Fruit fly (Drosophila melanogaster) whole organism, embryonic: ENCODE measurements around the gene mfas.

ENCODE experiments used
- Atf-2 ChIP-seq: fragments of 200-800 bp; sonication (Bioruptor generic); optimal IDR thresholded peaks from 2 replicates; lab custom pipeline; 2016; ENCODE audit warnings: missing biosample characterization, missing genetic modification characterization
- Bteb2 ChIP-seq: fragments of 200-800 bp; sonication (Bioruptor generic); optimal IDR thresholded peaks from 2 replicates; lab custom pipeline; 2016; ENCODE audit warnings: missing biosample characterization, missing genetic modification characterization
- CG12659 ChIP-seq: fragments of 200-800 bp; sonication (Bioruptor generic); optimal IDR thresholded peaks from 3 replicates; lab custom pipeline; 2017; ENCODE audit warnings: mild to moderate bottlenecking, missing biosample characterization, missing genetic modification reagents, missing genetic modification characterization
- CG15601 ChIP-seq: fragments of 200-800 bp; sonication (Bioruptor generic); optimal IDR thresholded peaks from 3 replicates; lab custom pipeline; 2019; ENCODE audit warnings: missing biosample characterization, mild to moderate bottlenecking, missing genetic modification characterization, moderate library complexity
- CG18262 ChIP-seq: fragments of 200-800 bp; optimal IDR thresholded peaks from 3 replicates; lab custom pipeline; 2019; ENCODE audit warnings: missing biosample characterization, mild to moderate bottlenecking, missing genetic modification characterization, moderate library complexity
- CG1832 ChIP-seq: fragments of 200-800 bp; sonication (Bioruptor generic); optimal IDR thresholded peaks from 2 replicates; lab custom pipeline; 2017; ENCODE audit warnings: missing biosample characterization, mild to moderate bottlenecking, missing genetic modification characterization, inconsistent platforms
- CG18476 ChIP-seq: fragments of 200-800 bp; sonication (Bioruptor generic); optimal IDR thresholded peaks from 2 replicates; lab custom pipeline; 2016; ENCODE audit warnings: missing biosample characterization, mild to moderate bottlenecking, missing genetic modification characterization
- CG2875 ChIP-seq: fragments of 200-800 bp; sonication (Bioruptor generic); optimal IDR thresholded peaks from 2 replicates; lab custom pipeline; 2017; ENCODE audit warnings: missing biosample characterization, mild to moderate bottlenecking, missing genetic modification characterization, missing genetic modification reagents
- CG4820 ChIP-seq: fragments of 200-800 bp; sonication (Bioruptor generic); optimal IDR thresholded peaks from 3 replicates; lab custom pipeline; 2016; ENCODE audit warnings: missing biosample characterization, missing genetic modification characterization
- CG6813 ChIP-seq: fragments of 200-800 bp; sonication (Bioruptor generic); optimal IDR thresholded peaks from 2 replicates; lab custom pipeline; 2017; ENCODE audit warnings: missing biosample characterization, missing genetic modification characterization, mild to moderate bottlenecking, moderate library complexity, missing genetic modification reagents
- CG7372 ChIP-seq: fragments of 200-800 bp; sonication (Bioruptor generic); IDR thresholded peaks from 2 replicates; pipeline ENCODE4 v1.3.6; 2022; ENCODE audit warnings: missing biosample characterization, missing genetic modification characterization
- CG7963 ChIP-seq: fragments of 200-800 bp; sonication (Bioruptor generic); IDR thresholded peaks from 3 replicates; pipeline ENCODE4 v1.3.6; 2022; ENCODE audit warnings: missing biosample characterization, missing genetic modification characterization; ENCODE audit not compliant: partially characterized antibody
- CG9817 ChIP-seq: fragments of 200-800 bp; sonication (Bioruptor generic); optimal IDR thresholded peaks from 2 replicates; lab custom pipeline; 2018; ENCODE audit warnings: missing biosample characterization, mild to moderate bottlenecking, missing genetic modification characterization, moderate library complexity
- Dip3 ChIP-seq: fragments of 200-800 bp; sonication (Bioruptor generic); optimal IDR thresholded peaks from 3 replicates; lab custom pipeline; 2016; ENCODE audit warnings: missing biosample characterization, missing genetic modification characterization
- Dp ChIP-seq: fragments of 200-800 bp; sonication (Bioruptor generic); optimal IDR thresholded peaks from 2 replicates; lab custom pipeline; 2018; ENCODE audit warnings: missing biosample characterization, mild to moderate bottlenecking, missing genetic modification characterization, moderate library complexity
- Eip74EF ChIP-seq, 2 experiments: fragments of 200-800 bp in 1 of 2; fragments of >200 bp in 1 of 2; sonication (Bioruptor generic) in 1 of 2; optimal IDR thresholded peaks; 2 replicates each; lab custom pipeline; 2017 to 2019; ENCODE audit warnings: missing biosample characterization in 2 of 2, missing genetic modification characterization in 2 of 2, mild to moderate bottlenecking in 1 of 2, moderate library complexity in 1 of 2
- GATAe ChIP-seq: fragments of 200-800 bp; sonication (Bioruptor generic); conservative IDR thresholded peaks from 2 replicates; pipeline ENCODE4 v1.3.6; 2022; ENCODE audit warnings: missing biosample characterization, missing genetic modification characterization
- Gug ChIP-seq: fragments of 200-800 bp; sonication (Bioruptor generic); IDR thresholded peaks from 4 replicates; pipeline ENCODE4 v1.3.6; 2022; ENCODE audit warnings: missing biosample characterization, missing genetic modification characterization
- Hey ChIP-seq: fragments of 200-800 bp; sonication (Bioruptor generic); optimal IDR thresholded peaks from 3 replicates; lab custom pipeline; 2018; ENCODE audit warnings: missing biosample characterization, mild to moderate bottlenecking, missing genetic modification characterization
- Hr51 ChIP-seq, 2 experiments: fragments of 200-800 bp; sonication (Bioruptor generic); optimal IDR thresholded peaks; 2 replicates in 1 of 2; 3 replicates in 1 of 2; lab custom pipeline; 2016 to 2018; ENCODE audit warnings: missing biosample characterization in 2 of 2, missing genetic modification characterization in 2 of 2, mild to moderate bottlenecking in 1 of 2, moderate library complexity in 1 of 2
- Mes4 ChIP-seq: fragments of 200-800 bp; sonication (Bioruptor generic); optimal IDR thresholded peaks from 2 replicates; lab custom pipeline; 2016; ENCODE audit warnings: missing biosample characterization, missing genetic modification characterization
- NC2β ChIP-seq: fragments of 200-800 bp; sonication (Bioruptor generic); optimal IDR thresholded peaks from 2 replicates; lab custom pipeline; 2016; ENCODE audit warnings: missing biosample characterization, missing genetic modification characterization
- Side ChIP-seq: fragments of 200-800 bp; sonication (Bioruptor generic); optimal IDR thresholded peaks from 2 replicates; lab custom pipeline; 2016; ENCODE audit warnings: missing biosample characterization, missing genetic modification characterization
- Sox102F ChIP-seq: fragments of 200-800 bp; sonication (Bioruptor generic); optimal IDR thresholded peaks from 2 replicates; lab custom pipeline; 2018; ENCODE audit warnings: missing biosample characterization, mild to moderate bottlenecking, missing genetic modification characterization, moderate library complexity
- Xrp1 ChIP-seq: fragments of 200-800 bp; sonication (Bioruptor generic); IDR thresholded peaks from 2 replicates; pipeline ENCODE4 v1.3.6; 2022; ENCODE audit warnings: missing biosample characterization, missing genetic modification characterization
- abd-A ChIP-seq: fragments of 200-800 bp; sonication (Bioruptor generic); optimal IDR thresholded peaks from 3 replicates; lab custom pipeline; 2019; ENCODE audit warnings: missing biosample characterization, mild to moderate bottlenecking, missing genetic modification characterization, moderate library complexity
- ash1 ChIP-seq: fragments of 200-800 bp; sonication (Bioruptor generic); optimal IDR thresholded peaks from 2 replicates; lab custom pipeline; 2018; ENCODE audit warnings: missing biosample characterization, mild to moderate bottlenecking, missing genetic modification characterization
- caup ChIP-seq: fragments of 200-800 bp; sonication (Bioruptor generic); optimal IDR thresholded peaks from 3 replicates; lab custom pipeline; 2017; ENCODE audit warnings: missing biosample characterization, mild to moderate bottlenecking, missing genetic modification characterization, moderate library complexity; ENCODE audit not compliant: severe bottlenecking
- chm ChIP-seq: fragments of 200-800 bp; sonication (Bioruptor generic); IDR thresholded peaks from 2 replicates; pipeline ENCODE4 v1.3.6; 2022; ENCODE audit warnings: missing biosample characterization, missing genetic modification characterization
- ci ChIP-seq: fragments of 200-800 bp; sonication (Bioruptor generic); IDR thresholded peaks from 3 replicates; pipeline ENCODE4 v1.3.6; 2022; ENCODE audit warnings: missing biosample characterization, missing genetic modification characterization
- crc ChIP-seq: fragments of 200-800 bp; sonication (Bioruptor generic); optimal IDR thresholded peaks from 2 replicates; lab custom pipeline; 2016; ENCODE audit warnings: missing biosample characterization, missing genetic modification characterization
- croc ChIP-seq: fragments of 200-800 bp; sonication (Bioruptor generic); conservative IDR thresholded peaks from 3 replicates; pipeline ENCODE4 v1.3.6; 2022; ENCODE audit warnings: missing biosample characterization, missing genetic modification characterization
- crol ChIP-seq: fragments of 200-800 bp; sonication (Bioruptor generic); IDR thresholded peaks from 2 replicates; pipeline ENCODE4 v1.3.6; 2022; ENCODE audit warnings: missing biosample characterization, missing genetic modification characterization
- dmrt99B ChIP-seq: fragments of 200-800 bp; sonication (Bioruptor generic); optimal IDR thresholded peaks from 2 replicates; lab custom pipeline; 2018; ENCODE audit warnings: missing biosample characterization, mild to moderate bottlenecking, missing genetic modification characterization, moderate library complexity
- ems ChIP-seq: fragments of 200-800 bp; sonication (Bioruptor generic); optimal IDR thresholded peaks from 3 replicates; lab custom pipeline; 2016; ENCODE audit warnings: missing biosample characterization, missing genetic modification characterization
- gcm ChIP-seq: fragments of 200-800 bp; sonication (Bioruptor generic); optimal IDR thresholded peaks from 2 replicates; lab custom pipeline; 2019; ENCODE audit warnings: missing biosample characterization, mild to moderate bottlenecking, missing genetic modification characterization, moderate library complexity
- gt ChIP-seq: fragments of 200-800 bp; sonication (Bioruptor generic); IDR thresholded peaks from 2 replicates; pipeline ENCODE4 v1.3.6; 2022; ENCODE audit warnings: missing biosample characterization, missing genetic modification characterization
- jing ChIP-seq: fragments of 200-800 bp; sonication (Bioruptor generic); optimal IDR thresholded peaks from 2 replicates; lab custom pipeline; 2018; ENCODE audit warnings: missing biosample characterization, mild to moderate bottlenecking, missing genetic modification characterization
- kay ChIP-seq: fragments of 200-800 bp; sonication (Bioruptor generic); optimal IDR thresholded peaks from 2 replicates; lab custom pipeline; 2016; ENCODE audit warnings: missing biosample characterization, missing genetic modification characterization
- maf-S ChIP-seq: fragments of 200-800 bp; sonication (Bioruptor generic); optimal IDR thresholded peaks from 2 replicates; lab custom pipeline; 2016; ENCODE audit warnings: missing biosample characterization, missing genetic modification characterization
- nau ChIP-seq: fragments of 200-800 bp; sonication (Bioruptor generic); optimal IDR thresholded peaks from 3 replicates; lab custom pipeline; 2017; ENCODE audit warnings: missing biosample characterization, mild to moderate bottlenecking, missing genetic modification characterization, missing genetic modification reagents
- pfk ChIP-seq: fragments of 200-800 bp; sonication (Bioruptor generic); optimal IDR thresholded peaks from 2 replicates; lab custom pipeline; 2018; ENCODE audit warnings: missing biosample characterization, mild to moderate bottlenecking, missing genetic modification characterization, moderate library complexity
- ranshi ChIP-seq: fragments of 200-800 bp; sonication (Bioruptor generic); IDR thresholded peaks from 2 replicates; pipeline ENCODE4 v1.3.6; 2022; ENCODE audit warnings: missing biosample characterization, missing genetic modification characterization
- rib ChIP-seq: fragments of 200-800 bp; sonication (Bioruptor generic); IDR thresholded peaks from 2 replicates; pipeline ENCODE4 v1.3.6; 2022; ENCODE audit warnings: missing biosample characterization, missing genetic modification characterization
- row ChIP-seq: fragments of 200-800 bp; sonication (Bioruptor generic); IDR thresholded peaks from 3 replicates; pipeline ENCODE4 v1.3.6; 2022; ENCODE audit warnings: missing biosample characterization, missing genetic modification characterization
- seq ChIP-seq: fragments of 200-800 bp; sonication (Bioruptor generic); IDR thresholded peaks from 2 replicates; pipeline ENCODE4 v1.3.6; 2022; ENCODE audit warnings: missing biosample characterization, missing genetic modification characterization
- shn ChIP-seq: fragments of 200-800 bp; sonication (Bioruptor generic); optimal IDR thresholded peaks from 3 replicates; lab custom pipeline; 2016; ENCODE audit warnings: missing biosample characterization, missing genetic modification characterization
- slbo ChIP-seq: fragments of 200-800 bp; sonication (Bioruptor generic); IDR thresholded peaks from 2 replicates; pipeline ENCODE4 v1.3.6; 2022; ENCODE audit warnings: missing biosample characterization, missing genetic modification characterization
- trem ChIP-seq: fragments of 200-800 bp; optimal IDR thresholded peaks from 3 replicates; lab custom pipeline; 2019; ENCODE audit warnings: missing biosample characterization, mild to moderate bottlenecking, missing genetic modification characterization, moderate library complexity
- unc-4 ChIP-seq: fragments of 200-800 bp; sonication (Bioruptor generic); IDR thresholded peaks from 2 replicates; pipeline ENCODE4 v1.3.6; 2022; ENCODE audit warnings: missing biosample characterization, missing genetic modification characterization; ENCODE audit not compliant: partially characterized antibody
- zfh2 ChIP-seq: fragments of 200-800 bp; sonication (Bioruptor generic); optimal IDR thresholded peaks from 2 replicates; lab custom pipeline; 2016; ENCODE audit warnings: missing biosample characterization, missing genetic modification characterization

The mfas gene

dm6 chr3R:11974631-11975030 is 18.5 kb downstream of the mfas start, which contains the start of gene Tango9 (continued):
- TF ChIP-seq ranshi (GFP tag; lab: Robert Waterston, UW), result no peak
- no peak for TF ChIP-seq CG15601
- TF ChIP-seq CG18262 (tag; lab: Kevin White, UChicago), result no peak
- no peak for TF ChIP-seq crc (GFP tag; lab: Kevin White, UChicago)
- no peak for TF ChIP-seq CG1832 (GFP tag; lab: Kevin White, UChicago)
- TF ChIP-seq CG6813 (GFP tag; lab: Kevin White, UChicago), result no peak
- TF ChIP-seq GATAe (GFP tag; lab: Robert Waterston, UW), result no peak
- TF ChIP-seq CG9817 (tag; lab: Kevin White, UChicago), result no peak
- TF ChIP-seq trem (tag; lab: Kevin White, UChicago), result peak; percentile 63
- no peak for TF ChIP-seq Sox102F (GFP tag; lab: Kevin White, UChicago)
- TF ChIP-seq gcm, result no peak
- peak; percentile 31 for TF ChIP-seq CG12659 (GFP tag; lab: Kevin White, UChicago)
- TF ChIP-seq ash1 (GFP tag; lab: Kevin White, UChicago), result no peak
- no peak for TF ChIP-seq jing (GFP tag; lab: Kevin White, UChicago)
- peak; percentile 90 for TF ChIP-seq Dp
- no peak for TF ChIP-seq CG4820
- no peak for TF ChIP-seq ems (GFP tag; lab: Kevin White, UChicago)
- TF ChIP-seq row, result no peak; the same call in 2 of the 3 replicates
- no peak for TF ChIP-seq abd-A (tag; lab: Kevin White, UChicago)
- TF ChIP-seq Bteb2, result no peak
- TF ChIP-seq shn (GFP tag; lab: Kevin White, UChicago), result no peak
- no peak for TF ChIP-seq chm
- TF ChIP-seq crol, result no peak
- no peak for TF ChIP-seq nau
- TF ChIP-seq Atf-2 (GFP tag; lab: Kevin White, UChicago), result no peak
- TF ChIP-seq CG7372 (GFP tag; lab: Robert Waterston, UW), result 0 out of 2 replicates have a peak, but pooled peaks have one; percentile 18
- no peak for TF ChIP-seq CG2875 (GFP tag; lab: Kevin White, UChicago)
- TF ChIP-seq CG7963 (GFP tag; lab: Robert Waterston, UW), result no peak
- TF ChIP-seq Mes4, result no peak
- no peak for TF ChIP-seq zfh2 (GFP tag; lab: Kevin White, UChicago)
- no peak for TF ChIP-seq Hr51 (GFP tag; optimal IDR thresholded peaks at IDR 0.05; lab: Kevin White, UChicago)
- no peak for TF ChIP-seq Side (GFP tag; lab: Kevin White, UChicago)
- TF ChIP-seq dmrt99B (tag; lab: Kevin White, UChicago), result no peak
- peak; percentile 45; the same call in 1 of the 2 replicates for TF ChIP-seq rib (GFP tag; lab: Robert Waterston, UW)
- no peak for TF ChIP-seq Gug
- no peak for TF ChIP-seq maf-S (GFP tag; lab: Kevin White, UChicago)
- TF ChIP-seq croc (GFP tag; lab: Robert Waterston, UW), result no peak
- no peak for TF ChIP-seq kay (GFP tag; lab: Kevin White, UChicago)
- TF ChIP-seq Hey, result no peak
- TF ChIP-seq gt (GFP tag; lab: Robert Waterston, UW), result no peak
- no peak for TF ChIP-seq caup (GFP tag; lab: Kevin White, UChicago)
- TF ChIP-seq unc-4 (GFP tag; lab: Robert Waterston, UW), result no peak
- TF ChIP-seq NC2β (GFP tag; lab: Kevin White, UChicago), result no peak
- TF ChIP-seq pfk, result no peak
- no peak for TF ChIP-seq Dip3
- 0 out of 2 replicates have a peak, but pooled peaks have one; percentile 25 for TF ChIP-seq Xrp1 (GFP tag; lab: Robert Waterston, UW)
- no peak for TF ChIP-seq CG18476 (GFP tag; lab: Kevin White, UChicago)
- TF ChIP-seq Eip74EF (GFP tag; optimal IDR thresholded peaks at IDR 0.05; lab: Kevin White, UChicago), result no peak
- no peak for TF ChIP-seq slbo (GFP tag; lab: Robert Waterston, UW)
- TF ChIP-seq ci (GFP tag; lab: Robert Waterston, UW), result peak; percentile 62; the same call in 2 of the 3 replicates
- no peak for TF ChIP-seq seq (GFP tag; lab: Robert Waterston, UW)
